Worm (Caenorhabditis elegans) whole organism, L4 larva: ENCODE data around the gene agmo-1.

Experiments used
- F26F4.8 ChIP-seq: fragments of 200-800 bp; sonication (Bioruptor generic); conservative IDR thresholded peaks from 2 replicates; pipeline ENCODE4 v1.3.6; 2022; ENCODE audit warnings: missing genetic modification characterization, missing compliant biosample characterization
- F37D6.2 ChIP-seq: sonication (generic microtip); optimal IDR thresholded peaks from 2 replicates; lab custom pipeline; 2016; ENCODE audit warnings: mild to moderate bottlenecking, missing genetic modification characterization, missing compliant biosample characterization
- F44E2.7 ChIP-seq: fragments of 200-800 bp; sonication (Bioruptor generic); IDR thresholded peaks from 2 replicates; pipeline ENCODE4 v2.1.2; 2022; ENCODE audit warnings: missing genetic modification characterization, missing compliant biosample characterization
- Y48G9A.11 ChIP-seq: fragments of 200-800 bp; sonication (Bioruptor generic); IDR thresholded peaks from 2 replicates; pipeline ENCODE4 v1.3.6; 2022; ENCODE audit warnings: missing genetic modification reagents, missing genetic modification characterization, missing compliant biosample characterization
- Y5F2A.4 ChIP-seq: fragments of 200-800 bp; sonication (Bioruptor generic); optimal IDR thresholded peaks from 2 replicates; lab custom pipeline; 2018; ENCODE audit warnings: mild to moderate bottlenecking, missing genetic modification characterization, missing compliant biosample characterization
- attf-4 ChIP-seq: sonication (generic microtip); optimal IDR thresholded peaks from 3 replicates; lab custom pipeline; 2017; ENCODE audit warnings: missing biosample characterization, missing genetic modification characterization
- ceh-20 ChIP-seq: fragments of 200-800 bp; sonication (Bioruptor generic); IDR thresholded peaks from 2 replicates; pipeline ENCODE4 v1.3.6; 2022; ENCODE audit warnings: missing genetic modification reagents, missing genetic modification characterization, missing compliant biosample characterization
- ceh-32 ChIP-seq: sonication (generic microtip); optimal IDR thresholded peaks from 2 replicates; lab custom pipeline; 2016; ENCODE audit warnings: mild to moderate bottlenecking, missing genetic modification characterization, missing compliant biosample characterization; ENCODE audit not compliant: poor library complexity
- ceh-44 ChIP-seq: fragments of 200-800 bp; sonication (Bioruptor generic); IDR thresholded peaks from 2 replicates; pipeline ENCODE4 v1.3.6; 2022; ENCODE audit warnings: missing genetic modification reagents, missing genetic modification characterization, missing compliant biosample characterization
- ceh-62 ChIP-seq: sonication (generic microtip); optimal IDR thresholded peaks from 2 replicates; lab custom pipeline; 2017; ENCODE audit warnings: missing biosample characterization, missing genetic modification characterization
- daf-12 ChIP-seq: fragments of 150-350 bp; optimal IDR thresholded peaks from 2 replicates; lab custom pipeline; 2014; ENCODE audit warnings: missing biosample characterization, missing genetic modification reagents, missing genetic modification characterization
- daf-16 ChIP-seq, 3 experiments: sonication (generic microtip); optimal IDR thresholded peaks; 2 replicates each; lab custom pipeline; 2016 to 2017; ENCODE audit warnings: missing genetic modification characterization in 3 of 3, missing genetic modification reagents in 3 of 3, mild to moderate bottlenecking in 2 of 3, missing compliant biosample characterization in 2 of 3, missing biosample characterization in 1 of 3, moderate library complexity in 1 of 3
- daf-8 ChIP-seq: fragments of 200-800 bp; sonication (Bioruptor generic); IDR thresholded peaks from 2 replicates; pipeline ENCODE4 v1.3.6; 2022; ENCODE audit warnings: missing genetic modification characterization, missing compliant biosample characterization
- dmd-6 ChIP-seq: fragments of 200-800 bp; sonication (Bioruptor generic); IDR thresholded peaks from 2 replicates; pipeline ENCODE4 v1.3.6; 2022; ENCODE audit warnings: missing genetic modification reagents, missing genetic modification characterization, missing compliant biosample characterization
- dmd-8 ChIP-seq: fragments of 200-800 bp; sonication (Bioruptor generic); IDR thresholded peaks from 2 replicates; pipeline ENCODE4 v1.3.6; 2022; ENCODE audit warnings: missing genetic modification characterization, missing compliant biosample characterization
- dmd-9 ChIP-seq: fragments of 200-800 bp; sonication (Bioruptor generic); IDR thresholded peaks from 2 replicates; pipeline ENCODE4 v1.3.6; 2022; ENCODE audit warnings: missing genetic modification reagents, missing genetic modification characterization, missing compliant biosample characterization
- dpl-1 ChIP-seq: fragments of 150-350 bp; optimal IDR thresholded peaks from 2 replicates; lab custom pipeline; 2014; ENCODE audit warnings: missing biosample characterization, missing genetic modification reagents, missing genetic modification characterization
- egl-27 ChIP-seq: sonication (generic microtip); optimal IDR thresholded peaks from 3 replicates; lab custom pipeline; 2017; ENCODE audit warnings: missing biosample characterization, missing genetic modification reagents, missing genetic modification characterization
- egl-43 ChIP-seq: fragments of 200-800 bp; sonication (Bioruptor generic); IDR thresholded peaks from 2 replicates; pipeline ENCODE4 v1.3.6; 2022; ENCODE audit warnings: missing genetic modification reagents, missing genetic modification characterization, missing compliant biosample characterization
- fkh-10 ChIP-seq: fragments of 150-350 bp; optimal IDR thresholded peaks from 2 replicates; lab custom pipeline; 2014; ENCODE audit warnings: missing biosample characterization, missing genetic modification reagents, missing genetic modification characterization
- fos-1 ChIP-seq: fragments of 150-350 bp; optimal IDR thresholded peaks from 2 replicates; lab custom pipeline; 2014; ENCODE audit warnings: missing biosample characterization, missing genetic modification characterization
- hlh-11 ChIP-seq: fragments of 200-800 bp; sonication (Bioruptor generic); optimal IDR thresholded peaks from 2 replicates; lab custom pipeline; 2018; ENCODE audit warnings: mild to moderate bottlenecking, missing genetic modification characterization, missing compliant biosample characterization
- hmg-1.1 ChIP-seq: fragments of 200-800 bp; sonication (Bioruptor generic); IDR thresholded peaks from 2 replicates; pipeline ENCODE4 v1.3.6; 2022; ENCODE audit warnings: missing genetic modification reagents, missing genetic modification characterization, missing compliant biosample characterization
- lin-13 ChIP-seq: fragments of 150-350 bp; optimal IDR thresholded peaks from 2 replicates; lab custom pipeline; 2014; ENCODE audit warnings: missing biosample characterization, missing genetic modification reagents, missing genetic modification characterization
- lin-29 ChIP-seq: fragments of 200-800 bp; sonication (Bioruptor generic); IDR thresholded peaks from 2 replicates; pipeline ENCODE4 v1.3.6; 2022; ENCODE audit warnings: missing genetic modification reagents, missing genetic modification characterization, missing compliant biosample characterization
- lin-39 ChIP-seq: fragments of 150-350 bp; optimal IDR thresholded peaks from 2 replicates; lab custom pipeline; 2014; ENCODE audit warnings: missing biosample characterization, missing genetic modification reagents, missing genetic modification characterization
- lsy-2 ChIP-seq, 2 experiments: fragments of 150-350 bp in 1 of 2; sonication (generic microtip) in 1 of 2; optimal IDR thresholded peaks; 2 replicates each; lab custom pipeline; 2014 to 2017; ENCODE audit warnings: missing biosample characterization in 2 of 2, missing genetic modification characterization in 2 of 2
- mep-1 ChIP-seq: fragments of 150-350 bp; sonication (generic microtip); optimal IDR thresholded peaks from 3 replicates; lab custom pipeline; 2014; ENCODE audit warnings: missing biosample characterization, missing genetic modification characterization
- mes-2 ChIP-seq: sonication (generic microtip); optimal IDR thresholded peaks from 2 replicates; lab custom pipeline; 2016; ENCODE audit warnings: missing genotype, mild to moderate bottlenecking, missing genetic modification characterization, missing compliant biosample characterization; ENCODE audit not compliant: poor library complexity, severe bottlenecking
- mxl-3 ChIP-seq: fragments of 200-800 bp; sonication (Bioruptor generic); optimal IDR thresholded peaks from 2 replicates; lab custom pipeline; 2018; ENCODE audit warnings: mild to moderate bottlenecking, missing genetic modification characterization, missing compliant biosample characterization
- nhr-11 ChIP-seq: fragments of 150-350 bp; optimal IDR thresholded peaks from 2 replicates; lab custom pipeline; 2014; ENCODE audit warnings: missing biosample characterization, missing genetic modification characterization
- nhr-111 ChIP-seq: fragments of 200-800 bp; sonication (Bioruptor generic); optimal IDR thresholded peaks from 2 replicates; lab custom pipeline; 2018; ENCODE audit warnings: mild to moderate bottlenecking, missing genetic modification characterization, missing compliant biosample characterization
- nhr-76 ChIP-seq: fragments of 150-350 bp; optimal IDR thresholded peaks from 2 replicates; lab custom pipeline; 2014; ENCODE audit warnings: missing biosample characterization, missing genetic modification characterization
- nhr-77 ChIP-seq: fragments of 150-350 bp; optimal IDR thresholded peaks from 2 replicates; lab custom pipeline; 2014; ENCODE audit warnings: missing biosample characterization, missing genetic modification characterization
- sdz-12 ChIP-seq: fragments of 200-800 bp; sonication (Bioruptor generic); optimal IDR thresholded peaks from 2 replicates; lab custom pipeline; 2018; ENCODE audit warnings: mild to moderate bottlenecking, missing genetic modification characterization, missing compliant biosample characterization
- snpc-1.2 ChIP-seq: fragments of 200-800 bp; sonication (Bioruptor generic); IDR thresholded peaks from 2 replicates; pipeline ENCODE4 v1.3.6; 2022; ENCODE audit warnings: missing genetic modification reagents, missing genetic modification characterization, missing compliant biosample characterization
- snpc-4 ChIP-seq: fragments of 150-350 bp; optimal IDR thresholded peaks from 2 replicates; lab custom pipeline; 2014; ENCODE audit warnings: missing biosample characterization, missing genetic modification characterization
- spr-3 ChIP-seq: fragments of 200-800 bp; sonication (Bioruptor generic); optimal IDR thresholded peaks from 2 replicates; lab custom pipeline; 2018; ENCODE audit warnings: mild to moderate bottlenecking, missing genetic modification characterization, missing compliant biosample characterization
- tra-1 ChIP-seq: fragments of 200-800 bp; sonication (Bioruptor generic); IDR thresholded peaks from 2 replicates; pipeline ENCODE4 v1.3.6; 2022; ENCODE audit warnings: missing genetic modification reagents, missing genetic modification characterization, missing compliant biosample characterization
- vab-7 ChIP-seq: fragments of 200-800 bp; sonication (Bioruptor generic); IDR thresholded peaks from 2 replicates; pipeline ENCODE4 v1.3.6; 2022; ENCODE audit warnings: missing genetic modification reagents, missing genetic modification characterization, missing compliant biosample characterization
- zfp-2 ChIP-seq: sonication (generic microtip); optimal IDR thresholded peaks from 2 replicates; lab custom pipeline; 2016; ENCODE audit warnings: mild to moderate bottlenecking, missing genetic modification characterization, missing compliant biosample characterization
- zip-2 ChIP-seq: fragments of 150-350 bp; optimal IDR thresholded peaks from 2 replicates; lab custom pipeline; 2014; ENCODE audit warnings: missing biosample characterization, missing genetic modification characterization
- ztf-7 ChIP-seq: fragments of 150-350 bp; optimal IDR thresholded peaks from 2 replicates; lab custom pipeline; 2014; ENCODE audit warnings: missing biosample characterization, missing genetic modification characterization

The agmo-1 gene

ce11 chrIII:12764241-12764640 is 34.1 kb downstream of the agmo-1 start, which contains the start of the genes irld-19 and irld-61:
Gene irld-19 (minus strand): TSS chrIII:12764341.
Gene irld-61 (plus strand): TSS chrIII:12764553.
- no peak for TF ChIP-seq F44E2.7 (GFP tag; lab: Robert Waterston, UW)
- no peak for TF ChIP-seq Y48G9A.11 (GFP tag; lab: Robert Waterston, UW)
- no peak for TF ChIP-seq dmd-6 (GFP tag; lab: Robert Waterston, UW)
- TF ChIP-seq fos-1 (tag; lab: Kevin White, UChicago) = no peak
- no peak for TF ChIP-seq F26F4.8

ce11 chrIII:12757367-12757766 is 41.0 kb downstream of the agmo-1 start, which contains the start of gene srw-9:
Gene srw-9 (plus strand): TSS chrIII:12757667.
- no peak for TF ChIP-seq lin-39 (tag; lab: Kevin White, UChicago)
- no peak for TF ChIP-seq hmg-1.1 (GFP tag; lab: Robert Waterston, UW)
- no peak for TF ChIP-seq tra-1 (GFP tag; lab: Robert Waterston, UW)
- TF ChIP-seq attf-4 = no peak
- no peak for TF ChIP-seq daf-12 (tag; lab: Kevin White, UChicago)
- no peak for TF ChIP-seq hlh-11
- TF ChIP-seq lin-29 (GFP tag; lab: Robert Waterston, UW) = no peak
- no peak for TF ChIP-seq lsy-2 (tag; optimal IDR thresholded peaks at IDR 0.05; lab: Kevin White, UChicago)
- no peak for TF ChIP-seq zfp-2 (tag; lab: Kevin White, UChicago)
- no peak for TF ChIP-seq ceh-44 (GFP tag; lab: Robert Waterston, UW)
- no peak for TF ChIP-seq ceh-32 (tag; lab: Kevin White, UChicago)
- no peak for TF ChIP-seq F37D6.2 (tag; lab: Kevin White, UChicago)
- TF ChIP-seq Y48G9A.11 (GFP tag; lab: Robert Waterston, UW) = no peak
- no peak for TF ChIP-seq Y5F2A.4
- no peak for TF ChIP-seq dmd-9 (GFP tag; lab: Robert Waterston, UW)
- TF ChIP-seq zip-2 = no peak
- TF ChIP-seq daf-8 (GFP tag; lab: Robert Waterston, UW) = no peak
- TF ChIP-seq dmd-8 (GFP tag; lab: Robert Waterston, UW) = no peak
- TF ChIP-seq, all 104 proteins: peak for 0

- TF ChIP-seq spr-3 (GFP tag; lab: Kevin White, UChicago) = no peak
- TF ChIP-seq mxl-3 (GFP tag; lab: Kevin White, UChicago) = no peak
- TF ChIP-seq nhr-76 = no peak
- no peak for TF ChIP-seq ceh-44 (GFP tag; lab: Robert Waterston, UW)
- TF ChIP-seq hlh-11 = no peak
- no peak for TF ChIP-seq vab-7 (GFP tag; lab: Robert Waterston, UW)
- TF ChIP-seq nhr-111 (GFP tag; lab: Kevin White, UChicago) = no peak
- TF ChIP-seq mes-2 (tag; lab: Kevin White, UChicago) = no peak
- TF ChIP-seq nhr-11 (tag; lab: Kevin White, UChicago) = no peak
- TF ChIP-seq lin-29 (GFP tag; lab: Robert Waterston, UW) = no peak
- no peak for TF ChIP-seq ceh-20
- TF ChIP-seq fkh-10 (GFP tag; lab: Kevin White, UChicago) = no peak
- TF ChIP-seq ceh-62 (tag; lab: Kevin White, UChicago) = no peak
- no peak for TF ChIP-seq dpl-1 (GFP tag; lab: Kevin White, UChicago)
- no peak for TF ChIP-seq lsy-2 (tag; optimal IDR thresholded peaks at IDR 0.05; lab: Kevin White, UChicago)
Observed at ce11 chrIII:12755048-12755447, 43.3 kb downstream of the agmo-1 start, which contains the start of gene srw-10. Gene srw-10 (plus strand): TSS chrIII:12755348.

- no peak for TF ChIP-seq lin-29 (GFP tag; lab: Robert Waterston, UW)
- no peak for TF ChIP-seq snpc-4 (tag; lab: Kevin White, UChicago)
- no peak for TF ChIP-seq lin-13 (GFP tag; lab: Kevin White, UChicago)
- TF ChIP-seq ceh-44 (GFP tag; lab: Robert Waterston, UW) = no peak
- no peak for TF ChIP-seq egl-27 (tag; lab: Kevin White, UChicago)
- no peak for TF ChIP-seq sdz-12 (GFP tag; lab: Kevin White, UChicago)
- no peak for TF ChIP-seq nhr-11 (tag; lab: Kevin White, UChicago)
- TF ChIP-seq snpc-1.2 = no peak
- no peak for TF ChIP-seq egl-43 (GFP tag; lab: Robert Waterston, UW)
- TF ChIP-seq ztf-7 (tag; lab: Kevin White, UChicago) = no peak
- TF ChIP-seq mep-1 (tag; lab: Kevin White, UChicago) = no peak
- TF ChIP-seq daf-16 (GFP tag; optimal IDR thresholded peaks at IDR 0.05; lab: Kevin White, UChicago) = no peak
- TF ChIP-seq daf-16 (tag; optimal IDR thresholded peaks at IDR 0.05; lab: Kevin White, UChicago) = no peak
- TF ChIP-seq nhr-77 (tag; lab: Kevin White, UChicago) = no peak
Observed at ce11 chrIII:12750831-12751230, 47.5 kb downstream of the agmo-1 start, which contains the start of the genes irld-60 and irld-20. Gene irld-60 (minus strand): TSS chrIII:12750931. Gene irld-20 (plus strand): TSS chrIII:12751109.
